Fruit fly (Drosophila melanogaster): ENCODE measurements around the gene CARPB.

Gene CARPB

DNA sequence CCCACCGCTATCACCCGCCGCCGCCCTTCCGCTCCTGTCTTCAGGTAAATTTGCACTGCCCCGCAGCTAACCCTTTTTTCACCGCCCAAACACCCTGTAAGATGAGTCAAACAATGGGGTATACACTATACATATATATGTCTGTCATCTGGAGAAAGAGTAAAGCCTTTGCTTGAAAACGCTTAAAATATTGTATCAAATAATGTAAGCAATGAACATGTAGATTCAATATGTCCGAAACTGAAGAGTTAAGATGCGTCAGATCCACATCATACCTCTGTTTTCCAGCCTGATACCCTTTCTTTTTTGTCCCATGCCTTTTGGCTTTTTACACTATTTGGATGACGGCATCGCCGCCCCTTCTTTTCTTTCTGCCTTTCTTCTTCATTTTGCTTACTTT, 109.8 kb downstream of the CARPB start:
- TF ChIP-seq h (optimal IDR thresholded peaks at IDR 0.05) (no peak), ttk (optimal IDR thresholded peaks at IDR 0.05) (no peak), Sin3A (optimal IDR thresholded peaks at IDR 0.05) (no peak), Myc (optimal IDR thresholded peaks at IDR 0.05) (no peak), insv (optimal IDR thresholded peaks at IDR 0.05) (no peak), psq (optimal IDR thresholded peaks at IDR 0.05) (no peak)

DNA sequence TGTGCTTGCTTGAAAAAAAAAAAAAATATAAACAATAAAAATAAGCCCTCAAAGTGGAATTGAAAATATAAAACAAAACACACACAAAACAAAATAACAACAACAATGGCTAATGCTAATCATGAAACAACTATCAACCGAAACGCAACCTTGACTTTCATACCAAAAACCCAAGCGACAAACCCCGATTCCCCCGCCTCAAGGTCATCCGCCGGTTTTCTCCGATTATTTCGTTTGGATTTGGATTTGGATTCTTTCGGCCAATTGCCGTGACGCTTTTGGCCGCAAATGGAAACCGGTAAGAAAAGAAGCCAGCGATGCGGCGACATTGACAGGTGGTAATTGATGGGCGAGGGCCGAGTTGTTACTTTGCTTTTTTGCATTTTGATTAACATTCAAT, 114.6 kb downstream of the CARPB start:
- TF ChIP-seq Myc (optimal IDR thresholded peaks at IDR 0.05) (no peak), insv (optimal IDR thresholded peaks at IDR 0.05) (no peak), h (optimal IDR thresholded peaks at IDR 0.05) (no peak), Sin3A (optimal IDR thresholded peaks at IDR 0.05) (no peak), psq (optimal IDR thresholded peaks at IDR 0.05) (no peak), ttk (optimal IDR thresholded peaks at IDR 0.05) (no peak)

DNA sequence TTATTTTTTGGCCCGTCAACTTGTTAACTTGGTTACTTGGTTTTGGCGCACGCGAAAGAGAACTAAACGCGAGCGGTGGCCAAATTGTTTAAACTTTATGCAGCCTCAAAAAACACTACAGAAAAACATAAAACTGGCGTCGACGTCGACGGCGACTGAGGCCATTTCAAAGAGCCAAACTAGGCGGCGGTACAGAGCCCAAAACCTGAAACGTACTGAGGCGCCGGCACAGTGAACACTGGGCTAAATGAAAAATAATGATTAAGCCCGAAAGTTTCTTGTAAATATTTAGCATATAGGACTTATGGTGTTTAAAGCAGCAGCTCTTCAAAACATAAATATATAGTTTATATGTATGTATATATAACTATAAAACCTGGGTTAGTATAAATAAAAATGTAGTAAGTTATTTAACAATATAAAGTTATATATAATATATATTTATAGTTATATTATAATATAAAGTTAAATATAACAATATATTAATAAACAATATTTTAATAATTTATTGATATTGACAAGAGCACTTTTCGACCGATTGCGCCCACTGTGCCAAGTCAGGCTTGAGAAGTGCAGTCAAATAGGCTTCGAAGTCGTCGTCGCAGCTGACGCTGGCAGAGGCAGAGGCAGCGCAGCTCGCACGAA, 116.6 kb downstream of the CARPB start, which contains the start of gene CG15249:
CG15249 (minus strand) TSS at position 51 of the 645 bp plus-strand sequence.
- TF ChIP-seq Myc (optimal IDR thresholded peaks at IDR 0.05) (no peak), h (optimal IDR thresholded peaks at IDR 0.05) (no peak), insv (optimal IDR thresholded peaks at IDR 0.05) (no peak), ttk (optimal IDR thresholded peaks at IDR 0.05) (no peak), Sin3A (optimal IDR thresholded peaks at IDR 0.05) (no peak), psq (optimal IDR thresholded peaks at IDR 0.05) (no peak)
